Worm (Caenorhabditis elegans): ENCODE data around the gene T07D4.5.

- no peak for TF ChIP-seq ztf-23 (GFP tag; IDR thresholded peaks at IDR 0.05)
- no peak for TF ChIP-seq T22C8.4 (GFP tag; IDR thresholded peaks at IDR 0.05)
Measured at ce11 chrII:8927253-8927791, 43.2 kb upstream of the T07D4.5 start, which contains the start of gene cct-2.
